Fruit fly (Drosophila melanogaster) whole organism, wandering third instar larva: ENCODE measurements around the gene parvin.

Experiments used
- Abd-B ChIP-seq: fragments of >200 bp; optimal IDR thresholded peaks from 2 replicates; lab custom pipeline; 2017; ENCODE audit warnings: missing biosample characterization, missing genetic modification characterization
- CG32264 ChIP-seq: fragments of 200-800 bp; sonication (Bioruptor generic); optimal IDR thresholded peaks from 2 replicates; lab custom pipeline; 2016; ENCODE audit warnings: missing biosample characterization, missing genetic modification characterization
- CG9705 ChIP-seq: fragments of 200-800 bp; sonication (Bioruptor generic); optimal IDR thresholded peaks from 2 replicates; lab custom pipeline; 2018; ENCODE audit warnings: missing biosample characterization, mild to moderate bottlenecking, missing genetic modification characterization
- CrebA ChIP-seq: fragments of 200-800 bp; sonication (Bioruptor generic); optimal IDR thresholded peaks from 2 replicates; lab custom pipeline; 2016; ENCODE audit warnings: missing biosample characterization, mild to moderate bottlenecking, missing genetic modification characterization, borderline replicate concordance
- Dfd ChIP-seq: fragments of >200 bp; optimal IDR thresholded peaks from 2 replicates; lab custom pipeline; 2017; ENCODE audit warnings: missing biosample characterization, missing genetic modification characterization
- Dif ChIP-seq: fragments of 200-275, 200-300 bp; sonication (Bioruptor generic); optimal IDR thresholded peaks from 2 replicates; lab custom pipeline; 2018; ENCODE audit warnings: missing biosample characterization, missing genetic modification characterization; ENCODE audit not compliant: partially characterized antibody
- GATAd ChIP-seq: sonication (Bioruptor generic); optimal IDR thresholded peaks from 2 replicates; lab custom pipeline; 2016; ENCODE audit warnings: missing biosample characterization, missing genetic modification characterization
- HLH106 ChIP-seq: fragments of 200-800 bp; optimal IDR thresholded peaks from 3 replicates; lab custom pipeline; 2019; ENCODE audit warnings: missing biosample characterization, mild to moderate bottlenecking, missing genetic modification characterization, moderate library complexity
- Hr78 ChIP-seq: fragments of >200 bp; optimal IDR thresholded peaks from 2 replicates; lab custom pipeline; 2017; ENCODE audit warnings: missing biosample characterization, missing genetic modification characterization
- Hr83 ChIP-seq: fragments of 200-300 bp; sonication (Bioruptor generic); optimal IDR thresholded peaks from 2 replicates; lab custom pipeline; 2016; ENCODE audit warnings: missing biosample characterization, mild to moderate bottlenecking, missing genetic modification characterization, moderate library complexity; ENCODE audit not compliant: poor library complexity, severe bottlenecking
- Jra ChIP-seq: sonication (Bioruptor generic); optimal IDR thresholded peaks from 2 replicates; lab custom pipeline; 2016; ENCODE audit warnings: missing biosample characterization, missing genetic modification characterization
- Mio ChIP-seq: sonication (Bioruptor generic); optimal IDR thresholded peaks from 2 replicates; lab custom pipeline; 2016; ENCODE audit warnings: missing biosample characterization, missing genetic modification characterization
- Myc ChIP-seq: fragments of >200 bp; optimal IDR thresholded peaks from 2 replicates; lab custom pipeline; 2017
- N ChIP-seq: fragments of >200 bp; optimal IDR thresholded peaks from 2 replicates; lab custom pipeline; 2018; ENCODE audit warnings: missing biosample characterization, missing external identifiers, missing genetic modification characterization
- OdsH ChIP-seq: fragments of 200-800 bp; sonication (Bioruptor generic); optimal IDR thresholded peaks from 2 replicates; lab custom pipeline; 2016; ENCODE audit warnings: missing biosample characterization, mild to moderate bottlenecking, missing genetic modification characterization
- Rel ChIP-seq, 2 experiments: fragments of 200-800 bp; sonication (Bioruptor generic) in 1 of 2; optimal IDR thresholded peaks; 2 replicates in 1 of 2; 3 replicates in 1 of 2; lab custom pipeline; 2016 to 2019; ENCODE audit warnings: mild to moderate bottlenecking in 2 of 2, missing biosample characterization in 2 of 2, missing genetic modification characterization in 2 of 2, moderate library complexity in 1 of 2
- Sp1 ChIP-seq: fragments of 200-800 bp; sonication (Bioruptor generic); optimal IDR thresholded peaks from 3 replicates; lab custom pipeline; 2019; ENCODE audit warnings: missing biosample characterization, mild to moderate bottlenecking, missing genetic modification characterization, moderate library complexity
- Vsx2 ChIP-seq: fragments of 200-300, 225-300 bp; sonication (Bioruptor generic); optimal IDR thresholded peaks from 2 replicates; lab custom pipeline; 2018; ENCODE audit warnings: missing biosample characterization, missing genetic modification characterization; ENCODE audit not compliant: partially characterized antibody
- br ChIP-seq: fragments of 200-800 bp; sonication (Bioruptor generic); optimal IDR thresholded peaks from 2 replicates; lab custom pipeline; 2016; ENCODE audit warnings: missing biosample characterization, missing genetic modification characterization
- brk ChIP-seq: fragments of 200-800 bp; sonication (Bioruptor generic); optimal IDR thresholded peaks from 2 replicates; lab custom pipeline; 2016; ENCODE audit warnings: missing biosample characterization, mild to moderate bottlenecking, missing genetic modification characterization
- dl ChIP-seq, 2 experiments: fragments of 175-275, 200-275 bp in 1 of 2; fragments of 200-275 bp in 1 of 2; sonication (Bioruptor generic); optimal IDR thresholded peaks; lab custom pipeline; 2018; ENCODE audit warnings: mild to moderate bottlenecking in 2 of 2, missing biosample characterization in 2 of 2, missing genetic modification characterization in 2 of 2, moderate library complexity in 2 of 2; ENCODE audit not compliant: partially characterized antibody in 2 of 2, insufficient read depth in 1 of 2
- dmrt93B ChIP-seq: fragments of 200-800 bp; sonication (Bioruptor generic); optimal IDR thresholded peaks from 2 replicates; lab custom pipeline; 2018; ENCODE audit warnings: missing biosample characterization, mild to moderate bottlenecking, missing genetic modification characterization
- dsf ChIP-seq: sonication (Bioruptor generic); optimal IDR thresholded peaks from 2 replicates; lab custom pipeline; 2016; ENCODE audit warnings: missing biosample characterization, missing genetic modification characterization, borderline replicate concordance
- ey ChIP-seq: fragments of 200-800 bp; sonication (Bioruptor generic); optimal IDR thresholded peaks from 2 replicates; lab custom pipeline; 2016; ENCODE audit warnings: missing biosample characterization, missing genetic modification characterization
- foxo ChIP-seq, 2 experiments: fragments of 200-800 bp; sonication (Bioruptor generic); optimal IDR thresholded peaks; 2 replicates in 1 of 2; 3 replicates in 1 of 2; lab custom pipeline; 2016 to 2017; ENCODE audit warnings: missing biosample characterization in 2 of 2, missing genetic modification characterization in 2 of 2
- fru ChIP-seq: fragments of 200-800 bp; sonication (Bioruptor generic); optimal IDR thresholded peaks from 3 replicates; lab custom pipeline; 2016; ENCODE audit warnings: missing biosample characterization, mild to moderate bottlenecking, missing genetic modification characterization
- h ChIP-seq: fragments of 200-800 bp; sonication (Bioruptor generic); optimal IDR thresholded peaks from 3 replicates; lab custom pipeline; 2016; ENCODE audit warnings: missing biosample characterization, mild to moderate bottlenecking, missing genetic modification characterization
- jim ChIP-seq: fragments of 175-275, 200-325 bp; sonication (Bioruptor generic); optimal IDR thresholded peaks from 2 replicates; lab custom pipeline; 2016; ENCODE audit warnings: missing biosample characterization, mild to moderate bottlenecking, missing genetic modification characterization
- lola ChIP-seq: fragments of >200 bp; optimal IDR thresholded peaks from 2 replicates; lab custom pipeline; 2017; ENCODE audit warnings: missing biosample characterization, missing genetic modification characterization
- pan ChIP-seq: fragments of >200 bp; optimal IDR thresholded peaks from 2 replicates; lab custom pipeline; 2017
- psq ChIP-seq: fragments of 200-800 bp; sonication (Bioruptor generic); optimal IDR thresholded peaks from 3 replicates; lab custom pipeline; 2017; ENCODE audit warnings: missing biosample characterization, mild to moderate bottlenecking, missing genetic modification characterization, moderate library complexity
- rgr ChIP-seq: fragments of 200-800 bp; sonication (Bioruptor generic); optimal IDR thresholded peaks from 3 replicates; lab custom pipeline; 2016; ENCODE audit warnings: missing biosample characterization, mild to moderate bottlenecking, missing genetic modification characterization
- sage ChIP-seq: fragments of 200-800 bp; sonication (Bioruptor generic); optimal IDR thresholded peaks from 2 replicates; lab custom pipeline; 2016; ENCODE audit warnings: missing biosample characterization, mild to moderate bottlenecking, missing genetic modification characterization
- sv ChIP-seq: fragments of 200-800 bp; sonication (Bioruptor generic); optimal IDR thresholded peaks from 3 replicates; lab custom pipeline; 2016; ENCODE audit warnings: missing biosample characterization, missing genetic modification characterization
- tai ChIP-seq: sonication (Bioruptor generic); optimal IDR thresholded peaks from 2 replicates; lab custom pipeline; 2016; ENCODE audit warnings: missing biosample characterization, missing genetic modification characterization
- usp ChIP-seq: fragments of >200 bp; optimal IDR thresholded peaks from 2 replicates; lab custom pipeline; 2017; ENCODE audit warnings: missing biosample characterization, missing genetic modification characterization
- woc ChIP-seq: sonication (Bioruptor generic); optimal IDR thresholded peaks from 2 replicates; lab custom pipeline; 2016; ENCODE audit warnings: missing biosample characterization, mild to moderate bottlenecking, missing genetic modification characterization

Gene parvin

DNA sequence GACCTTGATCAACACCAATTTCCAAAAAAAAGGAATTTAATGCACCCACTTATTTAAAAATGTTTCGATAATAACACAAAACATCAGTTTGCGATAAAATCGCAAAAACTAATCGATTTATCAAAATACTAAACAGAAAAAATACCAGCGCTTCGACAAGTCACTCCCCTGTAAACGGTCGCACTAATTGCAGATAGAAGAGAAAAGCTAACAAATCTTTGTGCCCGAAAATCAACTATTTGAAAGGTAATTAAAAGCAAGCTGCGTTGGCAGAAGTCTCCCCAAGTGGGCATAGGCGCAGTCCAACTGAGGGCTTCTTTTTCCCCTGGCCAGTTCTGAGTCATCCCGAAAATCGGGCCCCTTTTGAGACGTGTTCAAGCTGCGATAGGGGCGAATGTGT, 15.0 kb upstream of the parvin start, which contains the start of gene AP-1-2beta:
AP-1-2beta (plus strand) TSS at position 161 of the 400 bp plus-strand sequence.
- TF ChIP-seq foxo (GFP tag; optimal IDR thresholded peaks at IDR 0.05; lab: Kevin White, UChicago), result no peak
- TF ChIP-seq Vsx2, result no peak
- TF ChIP-seq h, result no peak
- no peak for TF ChIP-seq fru
- no peak for TF ChIP-seq Dif (GFP tag; lab: Kevin White, UChicago)
- TF ChIP-seq psq (GFP tag; lab: Kevin White, UChicago), result no peak
- TF ChIP-seq lola, result no peak
- TF ChIP-seq Rel (GFP tag; optimal IDR thresholded peaks at IDR 0.05; lab: Kevin White, UChicago), result no peak
- no peak for TF ChIP-seq Rel (tag; optimal IDR thresholded peaks at IDR 0.05; lab: Kevin White, UChicago)
- no peak for TF ChIP-seq N (GFP tag; lab: Kevin White, UChicago)
- TF ChIP-seq tai (GFP tag; lab: Kevin White, UChicago), result no peak
- TF ChIP-seq rgr (GFP tag; lab: Kevin White, UChicago), result no peak
- no peak for TF ChIP-seq CG9705 (GFP tag; lab: Kevin White, UChicago)
- no peak for TF ChIP-seq Mio (GFP tag; lab: Kevin White, UChicago)
- TF ChIP-seq brk, result no peak

DNA sequence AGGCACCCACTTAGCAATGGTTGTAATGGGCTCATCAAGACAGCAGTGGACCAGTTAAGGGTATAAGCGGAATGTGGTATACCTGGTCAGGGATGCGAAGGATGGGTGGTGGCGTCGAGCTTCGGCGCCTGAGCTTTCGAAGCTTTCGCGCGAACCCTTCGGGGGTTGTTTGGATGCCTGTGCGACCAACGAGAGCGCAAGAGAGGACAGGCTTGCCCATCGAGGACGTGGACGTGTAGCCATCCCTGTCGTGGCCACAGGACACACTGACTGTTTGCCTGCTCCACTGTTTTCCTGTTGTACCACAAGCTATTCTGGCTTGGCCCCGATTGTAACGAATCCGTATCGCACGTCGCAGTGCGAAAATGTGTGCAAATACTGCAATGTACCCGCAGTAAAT, 10.6 kb upstream of the parvin start, which contains the start of gene CG14234:
CG14234 (plus strand) TSS at position 301 of the 400 bp plus-strand sequence.
- TF ChIP-seq sv (GFP tag; lab: Kevin White, UChicago), result no peak
- TF ChIP-seq Rel (GFP tag; optimal IDR thresholded peaks at IDR 0.05; lab: Kevin White, UChicago), result no peak
- no peak for TF ChIP-seq Rel (tag; optimal IDR thresholded peaks at IDR 0.05; lab: Kevin White, UChicago)
- TF ChIP-seq dmrt93B (GFP tag; lab: Kevin White, UChicago), result no peak
- no peak for TF ChIP-seq foxo (GFP tag; optimal IDR thresholded peaks at IDR 0.05; lab: Kevin White, UChicago)
- no peak for TF ChIP-seq Hr78 (GFP tag; lab: Kevin White, UChicago)
- TF ChIP-seq h, result no peak
- no peak for TF ChIP-seq usp
- TF ChIP-seq HLH106 (tag; lab: Kevin White, UChicago), result no peak
- TF ChIP-seq Jra (GFP tag; lab: Kevin White, UChicago), result no peak
- TF ChIP-seq N (GFP tag; lab: Kevin White, UChicago), result no peak
- TF ChIP-seq ey (GFP tag; lab: Kevin White, UChicago), result no peak
- no peak for TF ChIP-seq br
- no peak for TF ChIP-seq woc
- TF ChIP-seq CrebA, result no peak
- TF ChIP-seq Sp1 (GFP tag; lab: Kevin White, UChicago), result no peak
- no peak for TF ChIP-seq Hr83 (GFP tag; lab: Kevin White, UChicago)
- no peak for TF ChIP-seq Dfd (GFP tag; lab: Kevin White, UChicago)
- no peak for TF ChIP-seq CG9705 (GFP tag; lab: Kevin White, UChicago)
- TF ChIP-seq OdsH, result no peak
- no peak for TF ChIP-seq rgr (GFP tag; lab: Kevin White, UChicago)

DNA sequence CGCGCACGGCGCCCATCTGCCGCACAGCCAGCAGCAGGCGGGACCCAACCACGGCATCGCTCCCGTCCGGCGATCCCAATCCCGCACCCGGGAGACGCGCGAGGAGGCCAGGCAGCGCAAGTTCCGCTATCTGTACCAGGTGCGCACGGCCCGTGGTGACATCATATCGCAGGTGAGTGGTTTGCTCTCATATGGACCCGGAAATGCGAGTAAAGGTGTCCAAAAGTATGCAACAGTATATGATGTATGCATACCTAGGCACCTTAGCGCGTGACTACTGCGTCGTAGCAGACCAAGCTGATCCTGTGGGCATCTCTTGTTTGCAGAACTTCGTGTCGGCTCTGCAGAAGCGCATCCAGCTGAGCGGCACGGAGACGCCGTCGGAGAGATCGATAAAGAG, 8.0 kb upstream of the parvin start:
- TF ChIP-seq Abd-B (no peak), Sp1 (GFP tag; lab: Kevin White, UChicago) (no peak), Rel (GFP tag; optimal IDR thresholded peaks at IDR 0.05; lab: Kevin White, UChicago) (no peak), Rel (tag; optimal IDR thresholded peaks at IDR 0.05; lab: Kevin White, UChicago) (no peak), Dfd (GFP tag; lab: Kevin White, UChicago) (no peak), Dif (GFP tag; lab: Kevin White, UChicago) (no peak), dsf (GFP tag; lab: Kevin White, UChicago) (no peak), HLH106 (tag; lab: Kevin White, UChicago) (no peak), foxo (GFP tag; optimal IDR thresholded peaks at IDR 0.05; lab: Kevin White, UChicago) (no peak), Hr78 (GFP tag; lab: Kevin White, UChicago) (no peak), CG32264 (GFP tag; lab: Kevin White, UChicago) (no peak), psq (GFP tag; lab: Kevin White, UChicago) (no peak), Myc (lab: Kevin White, UChicago) (no peak), jim (no peak)

DNA sequence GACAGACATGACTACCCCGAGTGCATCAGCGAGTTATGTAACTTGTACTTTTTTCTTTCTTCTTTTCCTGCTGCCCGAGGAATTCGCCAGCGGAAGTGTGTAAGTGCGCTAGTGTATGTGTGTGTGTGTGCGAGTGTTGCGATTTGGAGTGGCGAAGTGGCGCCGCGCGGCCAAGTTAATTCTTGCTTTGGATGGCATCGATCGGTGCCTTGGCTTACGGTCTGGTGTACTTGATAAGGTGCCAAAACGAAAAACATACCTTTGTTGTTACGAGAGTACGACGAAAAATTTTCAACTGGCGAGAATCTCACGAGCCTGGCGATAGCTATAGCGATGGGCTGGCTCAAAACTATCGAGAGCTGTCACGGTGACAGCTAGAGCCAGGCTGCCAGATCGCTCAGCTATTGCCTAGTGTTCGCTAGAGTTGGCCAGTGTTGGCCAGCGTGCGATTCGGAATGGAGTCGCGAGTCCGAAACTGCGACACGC, 1.8 kb upstream of the parvin start, which contains the start of the genes CG18809, COX6B, CG33932 and Rpp20:
CG18809 (minus strand) TSS at position 333 of the 486 bp plus-strand sequence.
COX6B (minus strand) TSS at position 333 of the 486 bp plus-strand sequence.
CG33932 (plus strand) TSS at position 429 of the 486 bp plus-strand sequence.
Rpp20 (plus strand) TSS at position 429 of the 486 bp plus-strand sequence.
- TF ChIP-seq CrebA (no peak), jim (no peak), rgr (GFP tag; lab: Kevin White, UChicago) (peak; percentile 79), h (peak; percentile 82), fru (peak; percentile 49), Jra (GFP tag; lab: Kevin White, UChicago) (peak; percentile 60), N (GFP tag; lab: Kevin White, UChicago) (no peak), sage (GFP tag; lab: Kevin White, UChicago) (no peak), lola (no peak), OdsH (peak; percentile 48), psq (GFP tag; lab: Kevin White, UChicago) (peak; percentile 48), pan (lab: Kevin White, UChicago) (no peak), brk (no peak), Vsx2 (no peak), Dif (GFP tag; lab: Kevin White, UChicago) (peak; percentile 30), br (peak; percentile 52), ey (GFP tag; lab: Kevin White, UChicago) (peak; percentile 50), GATAd (GFP tag; lab: Kevin White, UChicago) (peak; percentile 30), usp (no peak), Sp1 (GFP tag; lab: Kevin White, UChicago) (peak; percentile 56), Hr83 (GFP tag; lab: Kevin White, UChicago) (peak; percentile 90), Abd-B (no peak), Rel (GFP tag; optimal IDR thresholded peaks at IDR 0.05; lab: Kevin White, UChicago) (no peak), Rel (tag; optimal IDR thresholded peaks at IDR 0.05; lab: Kevin White, UChicago) (peak; percentile 63), sv (GFP tag; lab: Kevin White, UChicago) (peak; percentile 59), Mio (GFP tag; lab: Kevin White, UChicago) (peak; percentile 2), dl (GFP tag; optimal IDR thresholded peaks at IDR 0.05; lab: Kevin White, UChicago; ENCODE audit: insufficient read depth in 1 of 2, partially characterized antibody in 2 of 2) (no peak), tai (GFP tag; lab: Kevin White, UChicago) (no peak), CG9705 (GFP tag; lab: Kevin White, UChicago) (peak; percentile 39), woc (no peak)
